Fruit fly (Drosophila melanogaster) whole organism, embryonic: Measurements from ENCODE around the gene CG10959.

Experiments used
- CG10979 ChIP-seq: fragments of 200-800 bp; sonication (Bioruptor generic); optimal IDR thresholded peaks from 2 replicates; lab custom pipeline; 2018; ENCODE audit warnings: missing biosample characterization, mild to moderate bottlenecking, missing genetic modification characterization, moderate library complexity
- CG12071 ChIP-seq: fragments of 200-800 bp; sonication (Bioruptor generic); optimal IDR thresholded peaks from 3 replicates; lab custom pipeline; 2018; ENCODE audit warnings: missing biosample characterization, mild to moderate bottlenecking, missing genetic modification characterization
- CG12659 ChIP-seq: fragments of 200-800 bp; sonication (Bioruptor generic); optimal IDR thresholded peaks from 3 replicates; lab custom pipeline; 2017; ENCODE audit warnings: mild to moderate bottlenecking, missing biosample characterization, missing genetic modification reagents, missing genetic modification characterization
- CG14050 ChIP-seq: fragments of 200-800 bp; sonication (Bioruptor generic); IDR thresholded peaks from 3 replicates; pipeline ENCODE4 v1.3.6; 2022; ENCODE audit warnings: missing biosample characterization, missing genetic modification characterization
- CG14965 ChIP-seq: fragments of 200-800 bp; sonication (Bioruptor generic); optimal IDR thresholded peaks from 2 replicates; lab custom pipeline; 2016; ENCODE audit warnings: missing biosample characterization, missing genetic modification characterization, borderline replicate concordance
- CG15269 ChIP-seq: fragments of 200-800 bp; sonication (Bioruptor generic); optimal IDR thresholded peaks from 2 replicates; lab custom pipeline; 2018; ENCODE audit warnings: missing biosample characterization, mild to moderate bottlenecking, missing genetic modification characterization, moderate library complexity
- CG15696 ChIP-seq: fragments of 200-800 bp; sonication (Bioruptor generic); optimal IDR thresholded peaks from 2 replicates; lab custom pipeline; 2019; ENCODE audit warnings: missing biosample characterization, mild to moderate bottlenecking, missing genetic modification characterization, moderate library complexity
- CG17912 ChIP-seq: fragments of 200-800 bp; sonication (Bioruptor generic); optimal IDR thresholded peaks from 2 replicates; lab custom pipeline; 2018; ENCODE audit warnings: missing biosample characterization, mild to moderate bottlenecking, missing genetic modification characterization
- CG2120 ChIP-seq: fragments of 200-800 bp; sonication (Bioruptor generic); optimal IDR thresholded peaks from 3 replicates; lab custom pipeline; 2016; ENCODE audit warnings: missing biosample characterization, missing genetic modification characterization
- CG2202 ChIP-seq: fragments of 200-800 bp; sonication (Bioruptor generic); optimal IDR thresholded peaks from 2 replicates; lab custom pipeline; 2018; ENCODE audit warnings: missing biosample characterization, mild to moderate bottlenecking, missing genetic modification characterization
- CG31388 ChIP-seq: fragments of 200-800 bp; sonication (Bioruptor generic); optimal IDR thresholded peaks from 2 replicates; lab custom pipeline; 2016; ENCODE audit warnings: missing biosample characterization, missing genetic modification characterization
- CG43689 ChIP-seq: fragments of 200-800 bp; sonication (Bioruptor generic); IDR thresholded peaks from 2 replicates; pipeline ENCODE4 v1.3.6; 2022; ENCODE audit warnings: missing biosample characterization, missing genetic modification characterization
- CG4617 ChIP-seq: fragments of 200-800 bp; sonication (Bioruptor generic); optimal IDR thresholded peaks from 3 replicates; lab custom pipeline; 2016; ENCODE audit warnings: missing biosample characterization, missing genetic modification characterization, borderline replicate concordance
- CG7357 ChIP-seq: fragments of 200-800 bp; sonication (Bioruptor generic); IDR thresholded peaks from 3 replicates; pipeline ENCODE4 v1.3.6; 2022; ENCODE audit warnings: missing biosample characterization, missing genetic modification characterization
- CG8478 ChIP-seq: fragments of >200 bp; optimal IDR thresholded peaks from 2 replicates; lab custom pipeline; 2018
- CG8924 ChIP-seq: fragments of 200-800 bp; optimal IDR thresholded peaks from 3 replicates; lab custom pipeline; 2019; ENCODE audit warnings: missing biosample characterization, mild to moderate bottlenecking, missing genetic modification characterization, moderate library complexity
- CTCF ChIP-seq: fragments of 200-800 bp; sonication (Bioruptor generic); optimal IDR thresholded peaks from 2 replicates; lab custom pipeline; 2017; ENCODE audit warnings: missing biosample characterization, mild to moderate bottlenecking, missing genetic modification characterization, moderate library complexity
- Camta ChIP-seq: fragments of 200-800 bp; sonication (Bioruptor generic); optimal IDR thresholded peaks from 2 replicates; lab custom pipeline; 2016; ENCODE audit warnings: missing biosample characterization, missing genetic modification characterization
- Dad ChIP-seq: fragments of 200-800 bp; sonication (Bioruptor generic); optimal IDR thresholded peaks from 3 replicates; lab custom pipeline; 2016; ENCODE audit warnings: missing biosample characterization, missing genetic modification characterization
- Eip74EF ChIP-seq, 2 experiments: fragments of 200-800 bp in 1 of 2; fragments of >200 bp in 1 of 2; sonication (Bioruptor generic) in 1 of 2; optimal IDR thresholded peaks; 2 replicates each; lab custom pipeline; 2017 to 2019; ENCODE audit warnings: missing biosample characterization in 2 of 2, missing genetic modification characterization in 2 of 2, mild to moderate bottlenecking in 1 of 2, moderate library complexity in 1 of 2
- Ets65A ChIP-seq: fragments of 200-800 bp; sonication (Bioruptor generic); peaks from one replicate; lab custom pipeline; 2016; ENCODE audit warnings: missing biosample characterization, missing genetic modification characterization
- Fer1 ChIP-seq: fragments of 200-800 bp; sonication (Bioruptor generic); optimal IDR thresholded peaks from 2 replicates; lab custom pipeline; 2017; ENCODE audit warnings: missing biosample characterization, mild to moderate bottlenecking, missing genetic modification characterization
- Fer2 ChIP-seq: fragments of 200-800 bp; sonication (Bioruptor generic); optimal IDR thresholded peaks from 2 replicates; lab custom pipeline; 2018; ENCODE audit warnings: missing biosample characterization, mild to moderate bottlenecking, missing genetic modification characterization, moderate library complexity
- GATAe ChIP-seq: fragments of 200-800 bp; sonication (Bioruptor generic); conservative IDR thresholded peaks from 2 replicates; pipeline ENCODE4 v1.3.6; 2022; ENCODE audit warnings: missing biosample characterization, missing genetic modification characterization
- HmgZ ChIP-seq: fragments of 200-800 bp; sonication (Bioruptor generic); optimal IDR thresholded peaks from 2 replicates; lab custom pipeline; 2018; ENCODE audit warnings: missing biosample characterization, mild to moderate bottlenecking, missing genetic modification characterization
- Hmr ChIP-seq: fragments of 200-800 bp; sonication (Bioruptor generic); optimal IDR thresholded peaks from 3 replicates; lab custom pipeline; 2017; ENCODE audit warnings: mild to moderate bottlenecking, missing biosample characterization, missing genetic modification reagents, missing genetic modification characterization
- Optix ChIP-seq: fragments of 200-800 bp; sonication (Bioruptor generic); IDR thresholded peaks from 3 replicates; pipeline ENCODE4 v1.3.6; 2022; ENCODE audit warnings: missing biosample characterization, missing genetic modification characterization
- TFAM ChIP-seq: fragments of 200-800 bp; sonication (Bioruptor generic); optimal IDR thresholded peaks from 2 replicates; lab custom pipeline; 2017; ENCODE audit warnings: missing biosample characterization, missing genetic modification characterization, inconsistent platforms
- Trl ChIP-seq, 3 experiments: fragments of >200 bp in 2 of 3; fragments of 200-800 bp in 1 of 3; sonication (Bioruptor generic) in 1 of 3; optimal IDR thresholded peaks; 2 replicates in 1 of 3; 3 replicates in 2 of 3; lab custom pipeline; 2016 to 2017; ENCODE audit warnings: missing biosample characterization in 1 of 3, missing genetic modification characterization in 1 of 3
- ato ChIP-seq: fragments of 200-800 bp; sonication (Bioruptor generic); IDR thresholded peaks from 2 replicates; pipeline ENCODE4 v1.3.6; 2022; ENCODE audit warnings: missing biosample characterization, missing genetic modification characterization; ENCODE audit not compliant: partially characterized antibody
- crol ChIP-seq: fragments of 200-800 bp; sonication (Bioruptor generic); IDR thresholded peaks from 2 replicates; pipeline ENCODE4 v1.3.6; 2022; ENCODE audit warnings: missing biosample characterization, missing genetic modification characterization
- emc ChIP-seq: fragments of 200-800 bp; sonication (Bioruptor generic); optimal IDR thresholded peaks from 2 replicates; lab custom pipeline; 2016; ENCODE audit warnings: missing biosample characterization, missing genetic modification characterization
- fd96Cb ChIP-seq: fragments of 200-800 bp; sonication (Bioruptor generic); optimal IDR thresholded peaks from 2 replicates; lab custom pipeline; 2018; ENCODE audit warnings: missing biosample characterization, mild to moderate bottlenecking, missing genetic modification characterization, moderate library complexity
- fru ChIP-seq: fragments of >200 bp; optimal IDR thresholded peaks from 2 replicates; lab custom pipeline; 2017
- gcm2 ChIP-seq: fragments of 200-800 bp; sonication (Bioruptor generic); optimal IDR thresholded peaks from 2 replicates; lab custom pipeline; 2016; ENCODE audit warnings: missing biosample characterization, missing genetic modification characterization
- lilli ChIP-seq: fragments of 200-800 bp; sonication (Bioruptor generic); optimal IDR thresholded peaks from 3 replicates; lab custom pipeline; 2016; ENCODE audit warnings: missing biosample characterization, missing genetic modification characterization
- maf-S ChIP-seq: fragments of 200-800 bp; sonication (Bioruptor generic); optimal IDR thresholded peaks from 2 replicates; lab custom pipeline; 2016; ENCODE audit warnings: missing biosample characterization, missing genetic modification characterization
- nerfin-1 ChIP-seq: fragments of 200-800 bp; sonication (Bioruptor generic); optimal IDR thresholded peaks from 3 replicates; lab custom pipeline; 2019; ENCODE audit warnings: missing biosample characterization, mild to moderate bottlenecking, missing genetic modification characterization, moderate library complexity
- nmo ChIP-seq: fragments of 200-800 bp; sonication (Bioruptor generic); optimal IDR thresholded peaks from 2 replicates; lab custom pipeline; 2018; ENCODE audit warnings: missing biosample characterization, mild to moderate bottlenecking, missing genetic modification characterization, moderate library complexity
- onecut ChIP-seq: fragments of 200-800 bp; sonication (Bioruptor generic); IDR thresholded peaks from 2 replicates; pipeline ENCODE4 v1.3.6; 2022; ENCODE audit warnings: missing biosample characterization, missing genetic modification characterization
- pan ChIP-seq, 4 experiments: fragments of >200 bp in 3 of 4; fragments of 200-800 bp in 1 of 4; sonication (Bioruptor generic) in 1 of 4; optimal IDR thresholded peaks in 3 of 4; IDR thresholded peaks in 1 of 4; 2 replicates each; pipeline versions ENCODE4 v1.3.6 to Lab custom; 2017 to 2022; ENCODE audit warnings: missing biosample characterization in 2 of 4, missing genetic modification characterization in 2 of 4, mixed read lengths in 1 of 4
- pho ChIP-seq: fragments of 200-800 bp; sonication (Bioruptor generic); optimal IDR thresholded peaks from 2 replicates; lab custom pipeline; 2016; ENCODE audit warnings: missing biosample characterization, missing genetic modification characterization
- prd ChIP-seq, 3 experiments: fragments of >200 bp in 2 of 3; fragments of 200-800 bp in 1 of 3; sonication (Bioruptor generic) in 1 of 3; optimal IDR thresholded peaks in 2 of 3; IDR thresholded peaks in 1 of 3; 2 replicates in 2 of 3; 3 replicates in 1 of 3; pipeline versions ENCODE4 v1.3.6 to Lab custom; 2017 to 2022; ENCODE audit warnings: missing biosample characterization in 1 of 3, missing genetic modification characterization in 1 of 3
- rib ChIP-seq: fragments of 200-800 bp; sonication (Bioruptor generic); IDR thresholded peaks from 2 replicates; pipeline ENCODE4 v1.3.6; 2022; ENCODE audit warnings: missing biosample characterization, missing genetic modification characterization
- so ChIP-seq: fragments of 200-800 bp; sonication (Bioruptor generic); IDR thresholded peaks from 3 replicates; pipeline ENCODE4 v1.3.6; 2022; ENCODE audit warnings: missing biosample characterization, missing genetic modification characterization
- stwl ChIP-seq: fragments of 200-800 bp; sonication (Bioruptor generic); optimal IDR thresholded peaks from 3 replicates; lab custom pipeline; 2018; ENCODE audit warnings: missing biosample characterization, mild to moderate bottlenecking, missing genetic modification characterization, moderate library complexity
- tna ChIP-seq: fragments of 200-800 bp; sonication (Bioruptor generic); IDR thresholded peaks from 2 replicates; pipeline ENCODE4 v1.3.6; 2022; ENCODE audit warnings: missing biosample characterization, missing genetic modification characterization; ENCODE audit not compliant: partially characterized antibody
- vfl ChIP-seq: fragments of 200-800 bp; sonication (Bioruptor generic); optimal IDR thresholded peaks from 2 replicates; lab custom pipeline; 2016; ENCODE audit warnings: missing biosample characterization, missing genetic modification characterization

The CG10959 gene

DNA sequence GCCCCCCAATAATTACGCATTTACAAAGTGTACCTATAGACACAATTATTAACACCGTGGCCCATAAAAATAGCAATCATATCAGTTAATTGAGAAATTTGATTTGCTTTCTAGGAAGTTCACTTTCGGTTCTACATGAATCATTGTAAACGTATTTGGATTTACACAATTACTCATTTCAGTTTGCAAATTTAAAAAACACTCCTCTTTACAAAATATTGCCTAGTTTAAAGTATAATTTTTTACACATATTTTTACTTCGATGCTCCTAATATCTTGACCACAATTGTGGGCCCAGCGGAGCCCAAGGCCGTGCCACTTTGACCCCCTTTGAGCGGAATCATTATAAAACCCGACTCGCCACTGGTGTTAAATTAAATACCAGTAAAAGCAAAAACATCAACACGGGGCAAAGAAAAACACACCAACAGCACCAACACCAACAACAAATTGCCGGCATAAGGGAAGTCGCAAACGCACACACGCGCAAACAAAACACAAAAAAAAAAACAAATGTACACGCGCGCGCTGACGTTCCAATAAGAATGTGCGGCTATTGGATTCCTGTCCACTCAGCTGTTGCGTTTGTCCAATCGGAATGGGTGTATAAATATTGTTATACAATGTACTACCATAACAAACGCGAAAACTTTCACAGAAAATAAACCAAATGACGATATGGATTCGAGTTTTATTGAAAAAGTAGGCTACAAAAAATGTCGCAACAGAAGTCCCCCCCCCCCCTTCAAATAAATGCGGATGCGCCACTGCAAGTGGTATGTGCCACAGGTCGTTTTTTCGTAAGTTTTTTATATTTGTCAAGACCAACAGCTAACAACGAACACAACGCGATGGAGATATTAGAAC is 33.9 kb upstream of the CG10959 start (continued):
- TF ChIP-seq nmo (GFP tag; lab: Kevin White, UChicago) (peak; percentile 60), tna (GFP tag; lab: Robert Waterston, UW) (no peak), Dad (GFP tag; lab: Kevin White, UChicago) (no peak), CG43689 (no peak), Fer2 (peak; percentile 19), stwl (tag; lab: Kevin White, UChicago) (no peak), Optix (GFP tag; lab: Robert Waterston, UW) (no peak), GATAe (GFP tag; lab: Robert Waterston, UW) (no peak), Ets65A (GFP tag; lab: Kevin White, UChicago) (peak; percentile 88), ato (no peak), pho (peak; percentile 74), CG10979 (peak; percentile 42), prd (optimal IDR thresholded peaks at IDR 0.05; lab: Kevin White, UChicago) (no peak), prd (GFP tag; IDR thresholded peaks at IDR 0.05; lab: Robert Waterston, UW) (peak; percentile 68), CG31388 (peak; percentile 13), CG2120 (peak; percentile 83), crol (GFP tag; lab: Robert Waterston, UW) (peak; percentile 68), HmgZ (tag; lab: Kevin White, UChicago) (peak; percentile 64), CG4617 (GFP tag; lab: Kevin White, UChicago) (no peak), pan (optimal IDR thresholded peaks at IDR 0.05; lab: Kevin White, UChicago) (no peak), pan (GFP tag; optimal IDR thresholded peaks at IDR 0.05 in 1 of 2, IDR thresholded peaks at IDR 0.05 in 1 of 2) (peak in 1 of 2 experiments; percentile 73), so (GFP tag; lab: Robert Waterston, UW) (peak; percentile 75), CG2202 (tag; lab: Kevin White, UChicago) (no peak), Hmr (GFP tag; lab: Kevin White, UChicago) (peak; percentile 75), vfl (GFP tag; lab: Kevin White, UChicago) (peak; percentile 64), nerfin-1 (tag; lab: Kevin White, UChicago) (no peak), CG12071 (GFP tag; lab: Kevin White, UChicago) (peak; percentile 55), Fer1 (GFP tag; lab: Kevin White, UChicago) (peak; percentile 81), fd96Cb (tag; lab: Kevin White, UChicago) (peak; percentile 54), onecut (no peak), CG15269 (tag; lab: Kevin White, UChicago) (peak; percentile 84), Camta (peak; percentile 11), fru (no peak), CG14050 (GFP tag; lab: Robert Waterston, UW) (peak; percentile 47; the same call in 1 of the 3 replicates), emc (peak; percentile 31), lilli (peak; percentile 46), Eip74EF (GFP tag; optimal IDR thresholded peaks at IDR 0.05; lab: Kevin White, UChicago) (peak in 1 of 2 experiments; percentile 19), CG17912 (GFP tag; lab: Kevin White, UChicago) (no peak), CG12659 (GFP tag; lab: Kevin White, UChicago) (peak; percentile 38), Trl (optimal IDR thresholded peaks at IDR 0.05; lab: Kevin White, UChicago) (no peak), Trl (GFP tag; optimal IDR thresholded peaks at IDR 0.05; lab: Kevin White, UChicago) (no peak), CG14965 (GFP tag; lab: Kevin White, UChicago) (no peak), maf-S (GFP tag; lab: Kevin White, UChicago) (peak; percentile 6), CG8478 (lab: Kevin White, UChicago) (no peak), TFAM (GFP tag; lab: Kevin White, UChicago) (no peak), rib (GFP tag; lab: Robert Waterston, UW) (no peak), CG7357 (GFP tag; lab: Robert Waterston, UW) (no peak), CG8924 (peak; percentile 64), CG15696 (tag; lab: Kevin White, UChicago) (peak; percentile 15), CTCF (GFP tag; lab: Kevin White, UChicago) (no peak), gcm2 (GFP tag; lab: Kevin White, UChicago) (no peak)
